Fruit fly (Drosophila melanogaster) whole organism, prepupa: Measurements from ENCODE around the gene Dop1R1.

Experiments used
- CG15336 ChIP-seq: fragments of 200-800 bp; sonication (Bioruptor generic); IDR thresholded peaks from 2 replicates; pipeline ENCODE4 v1.3.6; 2022; ENCODE audit warnings: missing biosample characterization, missing genetic modification characterization
- CG34406 ChIP-seq: fragments of 200-800 bp; sonication (Bioruptor generic); optimal IDR thresholded peaks from 3 replicates; lab custom pipeline; 2016; ENCODE audit warnings: missing biosample characterization, missing genetic modification characterization

DNA sequence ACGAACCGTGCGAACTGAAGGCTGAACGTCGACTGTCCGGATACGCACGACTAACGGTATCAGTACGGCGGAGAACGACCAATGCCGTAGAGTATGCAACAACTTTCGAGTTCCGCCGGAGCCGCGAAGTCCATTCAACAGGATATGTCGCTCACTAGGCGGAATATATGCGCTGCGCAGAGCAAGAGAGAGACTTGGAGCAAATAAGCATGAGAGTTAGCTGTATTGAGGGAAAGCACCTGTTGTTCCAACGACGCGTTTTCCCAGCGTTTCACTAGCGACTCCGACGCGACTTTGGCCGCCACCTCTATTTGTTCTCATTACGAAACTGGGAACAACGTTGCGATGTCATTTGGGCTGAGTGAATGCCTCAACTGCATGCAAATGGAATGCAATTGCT is at the start of gene Dop1R1:
- TF ChIP-seq CG15336 (GFP tag; lab: Robert Waterston, UW) (no peak), CG34406 (GFP tag; lab: Kevin White, UChicago) (no peak)
